Fruit fly (Drosophila melanogaster) whole organism, embryonic: ENCODE results near the gene Sox21a.
A peak's percentile ranks its signal among the peaks of the same experiment; 100 is the strongest.

Source experiments
- Ada2b ChIP-seq: fragments of 200-800 bp; sonication (Bioruptor generic); IDR thresholded peaks from 2 replicates; pipeline ENCODE4 v1.3.6; 2022; ENCODE audit warnings: missing biosample characterization, missing genetic modification characterization
- Adf1 ChIP-seq: fragments of 200-800 bp; sonication (Bioruptor generic); IDR thresholded peaks from 2 replicates; pipeline ENCODE4 v1.3.6; 2022; ENCODE audit warnings: missing biosample characterization, missing genetic modification characterization
- Antp ChIP-seq: fragments of 200-800 bp; sonication (Bioruptor generic); optimal IDR thresholded peaks from 3 replicates; lab custom pipeline; 2016; ENCODE audit warnings: missing biosample characterization, missing genetic modification characterization
- Awh ChIP-seq: fragments of 200-800 bp; sonication (Bioruptor generic); IDR thresholded peaks from 2 replicates; pipeline ENCODE4, ENCODE4 v1.3.6; 2022; ENCODE audit warnings: missing biosample characterization, missing genetic modification characterization
- CG12071 ChIP-seq: fragments of 200-800 bp; sonication (Bioruptor generic); optimal IDR thresholded peaks from 3 replicates; lab custom pipeline; 2018; ENCODE audit warnings: missing biosample characterization, mild to moderate bottlenecking, missing genetic modification characterization
- CG13775 ChIP-seq: fragments of 200-800 bp; sonication (Bioruptor generic); optimal IDR thresholded peaks from 3 replicates; lab custom pipeline; 2017; ENCODE audit warnings: missing biosample characterization, mild to moderate bottlenecking, missing genetic modification characterization
- CG15073 ChIP-seq: fragments of 200-800 bp; sonication (Bioruptor generic); optimal IDR thresholded peaks from 2 replicates; lab custom pipeline; 2016; ENCODE audit warnings: missing biosample characterization, missing genetic modification characterization
- CG16815 ChIP-seq: fragments of 200-800 bp; sonication (Bioruptor generic); optimal IDR thresholded peaks from 3 replicates; lab custom pipeline; 2017; ENCODE audit warnings: missing biosample characterization, mild to moderate bottlenecking, missing genetic modification characterization
- CG17385 ChIP-seq: fragments of 200-800 bp; sonication (Bioruptor generic); optimal IDR thresholded peaks from 3 replicates; lab custom pipeline; 2018; ENCODE audit warnings: missing biosample characterization, mild to moderate bottlenecking, missing genetic modification characterization
- CG17802 ChIP-seq: fragments of 200-800 bp; sonication (Bioruptor generic); optimal IDR thresholded peaks from 2 replicates; lab custom pipeline; 2018; ENCODE audit warnings: missing biosample characterization, mild to moderate bottlenecking, missing genetic modification characterization, moderate library complexity
- CG2199 ChIP-seq: fragments of 200-800 bp; sonication (Bioruptor generic); IDR thresholded peaks from 3 replicates; pipeline ENCODE4 v1.3.6; 2022; ENCODE audit warnings: missing biosample characterization, missing genetic modification characterization
- CG4424 ChIP-seq: fragments of 200-800 bp; sonication (Bioruptor generic); optimal IDR thresholded peaks from 3 replicates; lab custom pipeline; 2016; ENCODE audit warnings: missing biosample characterization, missing genetic modification characterization
- CG4707 ChIP-seq: fragments of 200-800 bp; sonication (Bioruptor generic); optimal IDR thresholded peaks from 2 replicates; lab custom pipeline; 2018; ENCODE audit warnings: missing biosample characterization, mild to moderate bottlenecking, missing genetic modification characterization, moderate library complexity
- CG6791 ChIP-seq: fragments of 200-800 bp; sonication (Bioruptor generic); IDR thresholded peaks from 3 replicates; pipeline ENCODE4 v1.3.6; 2022; ENCODE audit warnings: missing biosample characterization, missing genetic modification characterization; ENCODE audit not compliant: partially characterized antibody
- CG7839 ChIP-seq: fragments of 200-800 bp; sonication (Bioruptor generic); optimal IDR thresholded peaks from 3 replicates; lab custom pipeline; 2018; ENCODE audit warnings: missing biosample characterization, mild to moderate bottlenecking, missing genetic modification characterization, moderate library complexity
- CG8388 ChIP-seq: fragments of 200-800 bp; sonication (Bioruptor generic); optimal IDR thresholded peaks from 2 replicates; lab custom pipeline; 2019; ENCODE audit warnings: missing biosample characterization, mild to moderate bottlenecking, missing genetic modification characterization, moderate library complexity
- Dbx ChIP-seq: fragments of 200-800 bp; sonication (Bioruptor generic); IDR thresholded peaks from 3 replicates; pipeline ENCODE4 v1.3.6; 2022; ENCODE audit warnings: missing biosample characterization, missing genetic modification characterization
- Doc2 ChIP-seq: fragments of 200-800 bp; sonication (Bioruptor generic); IDR thresholded peaks from 2 replicates; pipeline ENCODE4 v1.3.6; 2022; ENCODE audit warnings: missing biosample characterization, missing genetic modification characterization
- Gug ChIP-seq: fragments of 200-800 bp; sonication (Bioruptor generic); IDR thresholded peaks from 4 replicates; pipeline ENCODE4 v1.3.6; 2022; ENCODE audit warnings: missing biosample characterization, missing genetic modification characterization
- Hand ChIP-seq: fragments of 200-800 bp; sonication (Bioruptor generic); optimal IDR thresholded peaks from 2 replicates; lab custom pipeline; 2017; ENCODE audit warnings: mild to moderate bottlenecking, missing biosample characterization, missing genetic modification reagents, missing genetic modification characterization
- Hmx ChIP-seq: fragments of 200-800 bp; sonication (Bioruptor generic); optimal IDR thresholded peaks from 2 replicates; lab custom pipeline; 2016; ENCODE audit warnings: missing biosample characterization, missing genetic modification characterization
- Hsf ChIP-seq: fragments of 200-800 bp; sonication (Bioruptor generic); optimal IDR thresholded peaks from 3 replicates; lab custom pipeline; 2016; ENCODE audit warnings: missing biosample characterization, missing genetic modification characterization
- Jarid2 ChIP-seq: fragments of 200-800 bp; sonication (Bioruptor generic); optimal IDR thresholded peaks from 3 replicates; lab custom pipeline; 2017; ENCODE audit warnings: mild to moderate bottlenecking, missing biosample characterization, missing genetic modification reagents, missing genetic modification characterization
- Lhr ChIP-seq: fragments of 200-800 bp; sonication (Bioruptor generic); optimal IDR thresholded peaks from 3 replicates; lab custom pipeline; 2017; ENCODE audit warnings: mild to moderate bottlenecking, missing biosample characterization, missing genetic modification reagents, missing genetic modification characterization
- Med ChIP-seq: fragments of 200-800 bp; sonication (Bioruptor generic); peaks from one replicate; lab custom pipeline; 2016; ENCODE audit warnings: missing biosample characterization, missing genetic modification characterization, mild to moderate bottlenecking, inconsistent platforms, moderate library complexity
- Meics ChIP-seq: fragments of 200-800 bp; sonication (Bioruptor generic); optimal IDR thresholded peaks from 2 replicates; lab custom pipeline; 2017; ENCODE audit warnings: missing biosample characterization, mild to moderate bottlenecking, missing genetic modification characterization
- Ravus ChIP-seq: fragments of 200-800 bp; sonication (Bioruptor generic); IDR thresholded peaks from 2 replicates; pipeline ENCODE4 v1.3.6; 2022; ENCODE audit warnings: missing biosample characterization, missing genetic modification characterization
- Sry-β ChIP-seq: fragments of 200-800 bp; sonication (Bioruptor generic); optimal IDR thresholded peaks from 2 replicates; lab custom pipeline; 2018; ENCODE audit warnings: missing biosample characterization, mild to moderate bottlenecking, missing genetic modification characterization, moderate library complexity
- YL-1 ChIP-seq: fragments of 200-800 bp; sonication (Bioruptor generic); optimal IDR thresholded peaks from 3 replicates; lab custom pipeline; 2017; ENCODE audit warnings: missing biosample characterization, mild to moderate bottlenecking, missing genetic modification characterization
- ap ChIP-seq: fragments of 200-800 bp; sonication (Bioruptor generic); IDR thresholded peaks from 2 replicates; pipeline ENCODE4 v1.3.6; 2022; ENCODE audit warnings: missing biosample characterization, missing genetic modification characterization
- ato ChIP-seq: fragments of 200-800 bp; sonication (Bioruptor generic); IDR thresholded peaks from 2 replicates; pipeline ENCODE4 v1.3.6; 2022; ENCODE audit warnings: missing biosample characterization, missing genetic modification characterization; ENCODE audit not compliant: partially characterized antibody
- bowl ChIP-seq: fragments of 200-800 bp; sonication (Bioruptor generic); IDR thresholded peaks from 2 replicates; pipeline ENCODE4 v1.3.6; 2022; ENCODE audit warnings: missing biosample characterization, missing genetic modification characterization
- btn ChIP-seq: fragments of 200-800 bp; sonication (Bioruptor generic); optimal IDR thresholded peaks from 2 replicates; lab custom pipeline; 2016; ENCODE audit warnings: missing biosample characterization, missing genetic modification characterization
- cato ChIP-seq: fragments of 200-800 bp; sonication (Bioruptor generic); optimal IDR thresholded peaks from 2 replicates; lab custom pipeline; 2016; ENCODE audit warnings: missing biosample characterization, missing genetic modification characterization, borderline replicate concordance
- caup ChIP-seq: fragments of 200-800 bp; sonication (Bioruptor generic); optimal IDR thresholded peaks from 3 replicates; lab custom pipeline; 2017; ENCODE audit warnings: missing biosample characterization, mild to moderate bottlenecking, missing genetic modification characterization, moderate library complexity; ENCODE audit not compliant: severe bottlenecking
- cg ChIP-seq: fragments of 200-800 bp; sonication (Bioruptor generic); optimal IDR thresholded peaks from 3 replicates; lab custom pipeline; 2019; ENCODE audit warnings: missing biosample characterization, mild to moderate bottlenecking, missing genetic modification characterization, moderate library complexity
- dimm ChIP-seq: fragments of 200-800 bp; sonication (Bioruptor generic); IDR thresholded peaks from 2 replicates; pipeline ENCODE4 v1.3.6; 2022; ENCODE audit warnings: missing biosample characterization, missing genetic modification characterization
- dmrt11E ChIP-seq: fragments of 200-800 bp; sonication (Bioruptor generic); optimal IDR thresholded peaks from 3 replicates; lab custom pipeline; 2018; ENCODE audit warnings: missing biosample characterization, mild to moderate bottlenecking, missing genetic modification characterization, moderate library complexity
- dmrt99B ChIP-seq: fragments of 200-800 bp; sonication (Bioruptor generic); optimal IDR thresholded peaks from 2 replicates; lab custom pipeline; 2018; ENCODE audit warnings: missing biosample characterization, mild to moderate bottlenecking, missing genetic modification characterization, moderate library complexity
- en ChIP-seq: fragments of 200-800 bp; sonication (Bioruptor generic); optimal IDR thresholded peaks from 2 replicates; lab custom pipeline; 2016; ENCODE audit warnings: missing biosample characterization, missing genetic modification characterization
- fd3F ChIP-seq: fragments of 200-800 bp; sonication (Bioruptor generic); optimal IDR thresholded peaks from 2 replicates; lab custom pipeline; 2018; ENCODE audit warnings: missing biosample characterization, mild to moderate bottlenecking, missing genetic modification characterization, moderate library complexity
- fru ChIP-seq: fragments of >200 bp; optimal IDR thresholded peaks from 2 replicates; lab custom pipeline; 2017
- gcm ChIP-seq: fragments of 200-800 bp; sonication (Bioruptor generic); optimal IDR thresholded peaks from 2 replicates; lab custom pipeline; 2019; ENCODE audit warnings: missing biosample characterization, mild to moderate bottlenecking, missing genetic modification characterization, moderate library complexity
- kah ChIP-seq: fragments of 200-800 bp; sonication (Bioruptor generic); optimal IDR thresholded peaks from 2 replicates; lab custom pipeline; 2018; ENCODE audit warnings: missing biosample characterization, mild to moderate bottlenecking, missing genetic modification characterization
- pho ChIP-seq: fragments of 200-800 bp; sonication (Bioruptor generic); optimal IDR thresholded peaks from 2 replicates; lab custom pipeline; 2016; ENCODE audit warnings: missing biosample characterization, missing genetic modification characterization
- phol ChIP-seq: fragments of 200-800 bp; sonication (Bioruptor generic); optimal IDR thresholded peaks from 3 replicates; lab custom pipeline; 2018; ENCODE audit warnings: missing biosample characterization, mild to moderate bottlenecking, missing genetic modification characterization, moderate library complexity
- schlank ChIP-seq: fragments of 200-800 bp; sonication (Bioruptor generic); optimal IDR thresholded peaks from 2 replicates; lab custom pipeline; 2018; ENCODE audit warnings: missing biosample characterization, mild to moderate bottlenecking, missing genetic modification characterization
- sens-2 ChIP-seq: fragments of 200-800 bp; sonication (Bioruptor generic); IDR thresholded peaks from 2 replicates; pipeline ENCODE4 v1.3.6; 2022; ENCODE audit warnings: missing biosample characterization, missing genetic modification characterization
- stc ChIP-seq: fragments of 200-800 bp; sonication (Bioruptor generic); IDR thresholded peaks from 2 replicates; pipeline ENCODE4 v1.3.6; 2022; ENCODE audit warnings: missing biosample characterization, missing genetic modification characterization
- zen2 ChIP-seq: fragments of 200-800 bp; sonication (Bioruptor generic); IDR thresholded peaks from 3 replicates; pipeline ENCODE4 v1.3.6; 2022; ENCODE audit warnings: missing biosample characterization, missing genetic modification characterization; ENCODE audit not compliant: partially characterized antibody

Gene Sox21a

DNA sequence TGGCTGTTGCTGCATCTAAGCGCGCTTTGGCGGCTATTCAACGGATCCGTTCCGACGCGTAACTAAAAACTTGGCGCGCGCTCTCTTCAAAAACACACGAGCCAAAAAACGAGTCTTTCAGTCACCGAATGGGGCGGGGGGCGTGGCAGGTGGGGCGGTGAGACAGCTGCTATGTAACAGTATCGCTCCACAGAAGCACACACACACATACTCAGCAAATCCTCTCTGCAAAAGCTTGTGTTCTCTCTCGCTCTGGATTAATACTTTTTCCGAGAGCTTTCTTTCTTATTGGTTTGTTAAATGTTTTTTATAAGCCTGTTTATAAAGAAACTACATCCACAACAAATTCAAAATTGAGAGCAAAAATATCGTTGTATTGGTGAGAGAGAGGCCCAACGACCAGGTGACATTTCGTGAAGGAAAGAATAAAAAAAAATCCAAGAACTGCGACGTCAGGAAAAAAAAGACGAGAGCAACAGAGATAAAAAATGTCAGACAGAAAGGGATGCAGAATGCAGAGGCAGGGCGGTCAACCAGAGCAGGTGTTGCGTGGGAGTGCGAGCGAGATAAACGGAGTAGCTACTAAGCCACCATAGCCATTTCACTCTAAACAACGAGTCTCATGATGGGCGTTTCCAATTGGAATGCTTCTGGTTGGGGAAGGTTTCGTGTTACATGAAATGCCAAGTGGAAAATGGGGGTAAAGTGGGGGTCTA is 23.5 kb upstream of the Sox21a start, which contains the start of gene Sox21b (continued):
- TF ChIP-seq ato (GFP tag; lab: Robert Waterston, UW) (peak; percentile 39; the same call in 1 of the 2 replicates), Adf1 (GFP tag; lab: Robert Waterston, UW) (peak; percentile 81), CG7839 (no peak), gcm (GFP tag; lab: Kevin White, UChicago) (no peak), Hsf (GFP tag; lab: Kevin White, UChicago) (no peak), sens-2 (GFP tag; lab: Robert Waterston, UW) (no peak), CG13775 (no peak), cato (no peak), btn (GFP tag; lab: Kevin White, UChicago) (no peak), phol (peak; percentile 30), Jarid2 (peak; percentile 81), CG12071 (GFP tag; lab: Kevin White, UChicago) (no peak), kah (GFP tag; lab: Kevin White, UChicago) (no peak), YL-1 (no peak), dimm (GFP tag; lab: Robert Waterston, UW) (no peak), dmrt99B (tag; lab: Kevin White, UChicago) (no peak), Gug (GFP tag; lab: Robert Waterston, UW) (no peak), Sry-β (GFP tag; lab: Kevin White, UChicago) (no peak), Meics (GFP tag; lab: Kevin White, UChicago) (no peak), CG15073 (GFP tag; lab: Kevin White, UChicago) (no peak), Dbx (GFP tag; lab: Robert Waterston, UW) (no peak), CG8388 (GFP tag; lab: Kevin White, UChicago) (no peak), caup (GFP tag; lab: Kevin White, UChicago) (no peak), dmrt11E (tag; lab: Kevin White, UChicago) (no peak), Ravus (GFP tag; lab: Robert Waterston, UW) (no peak), schlank (tag; lab: Kevin White, UChicago) (no peak), bowl (no peak), zen2 (GFP tag; lab: Robert Waterston, UW) (no peak), CG4424 (GFP tag; lab: Kevin White, UChicago) (no peak), ap (GFP tag; lab: Robert Waterston, UW) (no peak), pho (no peak), CG17385 (GFP tag; lab: Kevin White, UChicago) (no peak), Doc2 (GFP tag; lab: Robert Waterston, UW) (no peak), CG2199 (GFP tag; lab: Robert Waterston, UW) (peak; percentile 85; the same call in 2 of the 3 replicates), Lhr (GFP tag; lab: Kevin White, UChicago) (no peak), fd3F (GFP tag; lab: Kevin White, UChicago) (no peak), stc (GFP tag; lab: Robert Waterston, UW) (no peak), Hand (no peak), CG17802 (tag; lab: Kevin White, UChicago) (no peak), Antp (GFP tag; lab: Kevin White, UChicago) (no peak), fru (no peak), Awh (GFP tag; lab: Robert Waterston, UW) (no peak), CG16815 (GFP tag; lab: Kevin White, UChicago) (no peak), Med (GFP tag; lab: Kevin White, UChicago) (no peak), en (GFP tag; lab: Kevin White, UChicago) (no peak), cg (GFP tag; lab: Kevin White, UChicago) (peak; percentile 73), Ada2b (GFP tag; lab: Robert Waterston, UW) (no peak), CG4707 (GFP tag; lab: Kevin White, UChicago) (no peak), Hmx (GFP tag; lab: Kevin White, UChicago) (no peak), CG6791 (GFP tag; lab: Robert Waterston, UW) (no peak)
